Fruit fly (Drosophila melanogaster) Kc167 (cell line): Measurements from ENCODE around the gene CG33108.

ENCODE experiments used
- Myc ChIP-seq: fragments of >200 bp; optimal IDR thresholded peaks from 2 replicates; lab custom pipeline; 2017; ENCODE audit warnings: missing external identifiers
- Sin3A ChIP-seq: fragments of >200 bp; optimal IDR thresholded peaks from 2 replicates; lab custom pipeline; 2018; ENCODE audit warnings: missing external identifiers
- h ChIP-seq: fragments of >200 bp; optimal IDR thresholded peaks from 3 replicates; lab custom pipeline; 2018; ENCODE audit warnings: missing external identifiers
- insv ChIP-seq: fragments of >200 bp; optimal IDR thresholded peaks from 3 replicates; lab custom pipeline; 2018; ENCODE audit warnings: missing external identifiers
- psq ChIP-seq: fragments of >200 bp; optimal IDR thresholded peaks from 2 replicates; lab custom pipeline; 2017; ENCODE audit warnings: missing external identifiers
- ttk ChIP-seq: sonication (Bioruptor generic); optimal IDR thresholded peaks from 2 replicates; lab custom pipeline; 2017; ENCODE audit warnings: missing external identifiers

CG33108 gene

DNA sequence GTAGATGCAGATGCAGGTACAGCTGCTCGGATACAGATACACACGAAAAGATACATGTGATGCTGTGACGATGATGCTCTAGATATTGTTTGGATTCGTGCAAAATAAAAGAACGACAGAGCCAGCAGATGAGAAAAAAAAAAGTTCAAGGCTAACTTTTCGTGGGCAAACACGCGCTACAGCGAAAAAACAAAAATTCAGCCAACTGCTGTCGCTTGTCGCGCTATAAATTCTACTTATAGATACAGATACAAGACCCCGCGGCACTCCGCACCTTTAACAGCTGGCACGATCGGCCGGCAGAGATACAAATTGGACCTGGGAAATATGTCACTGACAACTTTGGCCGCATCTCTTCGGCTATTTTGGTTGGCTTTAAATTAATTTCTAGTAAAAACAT is 31.0 kb downstream of the CG33108 start:
- TF ChIP-seq Myc (lab: Kevin White, UChicago) (no peak), Sin3A (lab: Kevin White, UChicago) (no peak), h (lab: Kevin White, UChicago) (no peak), psq (lab: Kevin White, UChicago) (no peak)

DNA sequence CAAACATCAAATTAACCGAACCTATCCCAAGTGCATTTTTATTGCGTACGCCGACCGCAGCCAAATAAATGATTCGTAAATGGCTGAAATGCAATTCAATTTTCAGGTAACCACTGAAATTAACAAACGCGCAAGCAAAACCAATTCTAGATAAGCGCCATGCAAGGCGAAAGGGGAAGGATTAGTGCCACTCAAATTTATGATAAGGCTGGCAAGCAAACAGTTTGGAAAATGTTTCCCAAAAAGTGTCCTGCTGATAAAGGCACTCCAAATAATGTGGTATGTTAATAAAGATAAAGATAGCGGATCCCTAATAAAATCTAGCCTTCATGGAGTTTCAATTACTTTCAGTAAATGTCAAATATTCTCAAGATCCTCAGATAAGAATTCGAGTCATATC is 31.8 kb downstream of the CG33108 start:
- no peak for TF ChIP-seq insv (lab: Kevin White, UChicago)
- no peak for TF ChIP-seq ttk (lab: Kevin White, UChicago)
- TF ChIP-seq Sin3A (lab: Kevin White, UChicago): no peak
- no peak for TF ChIP-seq psq (lab: Kevin White, UChicago)
- no peak for TF ChIP-seq h (lab: Kevin White, UChicago)
- no peak for TF ChIP-seq Myc (lab: Kevin White, UChicago)

DNA sequence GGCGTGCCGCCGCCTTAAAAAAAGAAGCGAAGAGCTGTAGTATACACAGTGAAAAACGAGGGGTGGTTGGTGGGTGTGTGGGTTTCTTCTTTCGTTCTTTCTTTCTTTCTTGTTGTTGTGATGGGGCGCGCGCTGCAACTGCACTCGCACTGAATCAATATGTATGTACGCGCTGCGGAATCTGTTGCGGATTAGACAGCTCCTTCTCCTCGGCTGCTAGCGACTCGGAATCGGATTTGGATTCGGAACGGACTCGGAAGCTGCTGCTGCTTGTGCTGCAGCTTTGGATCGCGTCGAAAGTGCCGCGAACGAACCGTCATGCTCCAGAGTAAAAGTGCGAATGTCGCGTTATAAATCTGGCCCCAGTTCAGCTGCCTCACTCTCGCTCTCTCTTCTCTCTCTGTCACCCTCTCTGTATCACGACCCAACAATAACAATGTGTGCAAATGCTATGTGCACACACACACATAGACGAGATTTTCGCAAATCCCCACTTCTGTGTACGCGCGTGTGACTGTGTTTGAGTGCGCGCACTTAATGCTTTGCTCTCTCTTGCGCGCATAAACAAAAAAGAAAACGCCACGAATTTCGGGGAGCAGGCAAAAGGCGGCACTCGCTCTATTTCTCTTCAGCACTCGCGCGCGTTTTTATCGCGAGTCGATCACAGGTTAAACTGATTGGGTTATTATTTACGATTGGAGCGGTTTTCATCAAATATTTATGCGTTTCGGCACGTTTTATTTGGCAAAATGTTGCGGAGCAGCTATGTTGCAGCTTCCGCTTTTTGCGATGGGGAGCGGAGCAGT is 35.8 kb downstream of the CG33108 start:
- TF ChIP-seq ttk (lab: Kevin White, UChicago) (no peak), Sin3A (lab: Kevin White, UChicago) (no peak), psq (lab: Kevin White, UChicago) (no peak), h (lab: Kevin White, UChicago) (no peak), Myc (lab: Kevin White, UChicago) (no peak), insv (lab: Kevin White, UChicago) (no peak)

DNA sequence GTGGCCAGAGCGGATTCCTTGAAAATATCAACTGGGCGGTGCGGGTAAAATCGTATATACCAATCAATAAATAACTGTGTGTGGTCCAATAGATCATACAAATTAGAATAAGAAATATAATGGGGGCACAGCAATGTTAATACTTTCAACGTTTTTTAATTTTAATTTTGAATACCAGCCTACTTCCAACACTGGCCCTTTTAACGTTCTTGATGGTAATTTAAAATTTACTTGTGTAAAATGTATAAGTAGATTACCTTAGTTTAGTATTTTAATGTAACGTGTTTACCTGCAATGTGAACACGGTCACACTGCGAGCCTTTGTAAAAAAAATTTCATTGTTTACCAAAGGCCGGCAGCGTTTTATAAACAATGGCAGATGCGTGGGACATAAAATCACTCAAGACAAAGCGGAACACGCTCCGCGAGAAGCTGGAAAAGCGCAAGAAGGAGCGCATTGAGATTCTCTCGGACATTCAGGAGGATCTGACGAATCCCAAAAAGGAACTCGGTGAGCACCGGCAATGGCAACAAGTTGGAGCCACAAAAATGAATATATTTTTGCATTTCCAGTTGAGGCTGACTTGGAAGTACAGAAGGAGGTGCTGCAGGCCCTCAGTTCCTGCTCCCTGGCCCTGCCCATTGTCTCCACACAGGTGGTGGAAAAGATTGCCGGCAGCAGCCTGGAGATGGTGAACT is 36.5 kb downstream of the CG33108 start, which contains the start of the genes KrT95D and Mettl3:
Gene KrT95D (minus strand): TSS at position 3 of the 699 bp plus-strand sequence.
Gene Mettl3 (plus strand): TSS at position 333 of the 699 bp plus-strand sequence.
- TF ChIP-seq psq (lab: Kevin White, UChicago): no peak
- TF ChIP-seq Sin3A (lab: Kevin White, UChicago): peak; percentile 68

DNA sequence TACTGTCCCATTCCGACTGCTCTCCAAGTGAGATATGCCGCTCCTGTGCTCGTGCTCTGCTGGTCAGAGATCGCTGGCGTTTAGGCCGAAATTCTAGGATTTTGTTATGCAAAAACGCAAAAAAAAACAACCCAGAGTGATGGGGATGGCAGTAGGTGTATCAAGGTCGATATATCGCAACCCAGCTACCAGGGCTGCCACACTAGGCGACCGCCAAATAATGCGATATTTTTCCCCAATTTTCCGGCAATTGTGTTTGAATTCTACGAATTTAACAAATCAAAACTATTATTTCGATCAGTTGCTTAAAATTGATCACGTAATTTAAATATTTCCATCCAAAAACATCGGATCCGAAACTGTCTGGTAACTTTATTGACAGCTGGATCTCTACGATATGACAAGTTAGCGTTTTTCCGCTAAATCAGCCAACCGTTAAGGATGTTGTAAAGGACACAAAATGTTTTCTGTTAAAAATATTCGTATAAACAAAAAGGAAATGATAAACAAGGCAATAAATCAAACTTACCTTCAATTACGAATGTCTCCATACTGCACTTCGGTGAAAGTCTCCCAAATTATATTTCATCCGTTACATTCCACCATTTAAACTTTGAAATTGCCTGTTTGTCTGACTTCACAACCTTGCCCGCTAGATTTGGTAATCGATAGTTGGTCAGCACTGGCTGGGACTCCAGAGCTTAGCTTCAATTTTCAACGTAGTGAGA is 42.2 kb downstream of the CG33108 start, which contains the start of gene spas:
Gene spas (plus strand): TSS at position 678 of the 728 bp plus-strand sequence.
- no peak for TF ChIP-seq psq (lab: Kevin White, UChicago)
- no peak for TF ChIP-seq Myc (lab: Kevin White, UChicago)
- TF ChIP-seq ttk (lab: Kevin White, UChicago): no peak
- no peak for TF ChIP-seq h (lab: Kevin White, UChicago)
- no peak for TF ChIP-seq Sin3A (lab: Kevin White, UChicago)
- no peak for TF ChIP-seq insv (lab: Kevin White, UChicago)

DNA sequence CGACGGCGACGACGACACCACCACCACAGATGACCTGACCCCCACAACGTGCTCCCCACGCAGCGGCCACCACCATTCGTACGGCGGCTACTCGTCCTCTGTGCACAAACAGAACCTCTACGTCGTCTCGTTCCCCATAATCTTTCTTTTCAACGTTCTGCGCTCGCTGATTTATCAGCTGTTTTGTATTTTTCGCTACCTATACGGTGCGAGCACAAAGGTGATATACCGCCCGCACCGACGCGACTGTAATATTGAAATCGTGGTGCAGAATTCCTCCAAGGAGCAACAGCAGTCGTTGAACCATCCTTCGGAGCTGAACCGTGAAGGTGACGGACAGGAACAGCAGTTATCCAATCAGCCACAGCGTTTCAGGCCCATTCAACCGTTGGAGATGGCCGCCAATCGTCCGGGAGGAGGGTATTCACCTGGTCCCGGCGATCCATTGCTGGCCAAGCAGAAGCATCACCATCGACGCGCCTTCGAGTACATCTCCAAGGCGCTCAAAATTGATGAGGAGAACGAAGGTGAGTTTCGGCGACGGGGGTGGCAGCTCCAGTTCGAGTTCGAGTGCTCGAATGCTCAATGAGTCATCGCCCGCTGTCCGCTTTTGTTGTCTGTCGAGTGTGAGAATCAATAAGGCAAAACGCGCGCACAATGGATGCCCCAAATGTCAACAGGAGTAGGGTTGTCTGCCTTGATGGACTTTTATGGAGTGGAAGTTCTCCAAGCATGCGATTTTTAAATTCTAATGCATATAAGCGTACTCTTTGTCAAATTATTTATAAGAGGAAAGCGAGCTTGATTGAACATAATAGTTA is 43.5 kb downstream of the CG33108 start, which contains the start of gene Miro:
Gene Miro (minus strand): TSS at position 112 of the 821 bp plus-strand sequence.
- TF ChIP-seq ttk (lab: Kevin White, UChicago): no peak
- no peak for TF ChIP-seq insv (lab: Kevin White, UChicago)
- TF ChIP-seq h (lab: Kevin White, UChicago): no peak
- no peak for TF ChIP-seq psq (lab: Kevin White, UChicago)
- no peak for TF ChIP-seq Myc (lab: Kevin White, UChicago)
- TF ChIP-seq Sin3A (lab: Kevin White, UChicago): no peak

DNA sequence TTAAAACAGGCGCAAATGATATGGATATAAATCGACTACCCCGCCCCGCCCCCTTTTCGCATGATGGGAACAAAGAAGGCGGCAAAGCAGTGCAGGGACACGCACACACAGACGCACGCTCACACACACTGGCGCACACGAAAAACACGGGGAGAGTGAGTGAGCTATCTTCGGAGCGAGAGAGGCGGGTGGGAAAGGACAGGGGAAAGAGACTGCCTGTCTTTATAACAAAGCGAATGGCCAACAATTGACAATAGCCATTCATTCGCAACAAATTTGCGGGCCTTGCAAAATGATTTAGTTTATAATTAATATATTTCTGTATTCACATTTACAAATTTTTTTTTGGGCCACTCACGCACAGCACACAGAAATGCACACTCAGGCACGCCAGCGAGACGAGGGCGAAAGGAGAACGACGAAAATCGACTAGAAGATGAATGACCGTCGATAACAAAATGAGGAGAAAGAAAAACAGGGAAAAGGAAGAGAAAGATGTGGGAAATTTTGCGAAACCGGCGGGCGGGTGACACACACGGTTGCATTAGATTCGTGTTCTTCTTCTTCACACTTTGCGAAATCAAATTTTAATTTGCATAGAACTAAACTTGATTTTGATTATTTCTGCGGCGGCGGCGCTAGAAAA is 51.2 kb downstream of the CG33108 start:
- TF ChIP-seq insv (lab: Kevin White, UChicago): no peak
- no peak for TF ChIP-seq ttk (lab: Kevin White, UChicago)
- no peak for TF ChIP-seq h (lab: Kevin White, UChicago)
